Fruit fly (Drosophila melanogaster) whole organism, embryonic: ENCODE data around the gene CG5758.

Experiments used
- Antp ChIP-seq: fragments of 200-800 bp; sonication (Bioruptor generic); optimal IDR thresholded peaks from 3 replicates; lab custom pipeline; 2016; ENCODE audit warnings: missing biosample characterization, missing genetic modification characterization
- CG10321 ChIP-seq: fragments of 200-800 bp; sonication (Bioruptor generic); IDR thresholded peaks from 2 replicates; pipeline ENCODE4 v1.3.6; 2022; ENCODE audit warnings: missing biosample characterization, missing genetic modification characterization
- CG11085 ChIP-seq: fragments of 200-800 bp; sonication (Bioruptor generic); IDR thresholded peaks from 2 replicates; pipeline ENCODE4 v1.3.6; 2022; ENCODE audit warnings: missing biosample characterization, missing genetic modification characterization
- CG14667 ChIP-seq: fragments of 200-800 bp; sonication (Bioruptor generic); IDR thresholded peaks from 2 replicates; pipeline ENCODE4 v1.3.6; 2022; ENCODE audit warnings: missing biosample characterization, missing genetic modification characterization
- CG15601 ChIP-seq: fragments of 200-800 bp; sonication (Bioruptor generic); optimal IDR thresholded peaks from 3 replicates; lab custom pipeline; 2019; ENCODE audit warnings: missing biosample characterization, mild to moderate bottlenecking, missing genetic modification characterization, moderate library complexity
- CG1603 ChIP-seq: fragments of 200-800 bp; sonication (Bioruptor generic); optimal IDR thresholded peaks from 2 replicates; lab custom pipeline; 2019; ENCODE audit warnings: missing biosample characterization, mild to moderate bottlenecking, missing genetic modification characterization, moderate library complexity
- CG16779 ChIP-seq: fragments of 200-800 bp; sonication (Bioruptor generic); IDR thresholded peaks from 2 replicates; pipeline ENCODE4 v1.3.6; 2022; ENCODE audit warnings: missing biosample characterization, missing genetic modification characterization
- CG16815 ChIP-seq: fragments of 200-800 bp; sonication (Bioruptor generic); optimal IDR thresholded peaks from 3 replicates; lab custom pipeline; 2017; ENCODE audit warnings: missing biosample characterization, mild to moderate bottlenecking, missing genetic modification characterization
- CG17328 ChIP-seq: fragments of 200-800 bp; sonication (Bioruptor generic); IDR thresholded peaks from 2 replicates; pipeline ENCODE4 v1.3.6; 2022; ENCODE audit warnings: missing biosample characterization, missing genetic modification characterization
- CG17361 ChIP-seq: fragments of 200-800 bp; sonication (Bioruptor generic); IDR thresholded peaks from 3 replicates; pipeline ENCODE4 v1.3.6; 2022; ENCODE audit warnings: missing biosample characterization, missing genetic modification characterization
- CG17912 ChIP-seq: fragments of 200-800 bp; sonication (Bioruptor generic); optimal IDR thresholded peaks from 2 replicates; lab custom pipeline; 2018; ENCODE audit warnings: missing biosample characterization, mild to moderate bottlenecking, missing genetic modification characterization
- CG2712 ChIP-seq: fragments of 200-800 bp; optimal IDR thresholded peaks from 3 replicates; lab custom pipeline; 2019; ENCODE audit warnings: missing biosample characterization, mild to moderate bottlenecking, missing genetic modification characterization, moderate library complexity
- CG2889 ChIP-seq: fragments of 200-800 bp; sonication (Bioruptor generic); IDR thresholded peaks from 3 replicates; pipeline ENCODE4 v1.3.6; 2022; ENCODE audit warnings: missing biosample characterization, missing genetic modification characterization
- CG4854 ChIP-seq: fragments of 200-800 bp; sonication (Bioruptor generic); optimal IDR thresholded peaks from 2 replicates; lab custom pipeline; 2016; ENCODE audit warnings: missing biosample characterization, missing genetic modification characterization, inconsistent platforms
- CG6689 ChIP-seq: fragments of 200-800 bp; sonication (Bioruptor generic); IDR thresholded peaks from 2 replicates; pipeline ENCODE4 v1.3.6; 2022; ENCODE audit warnings: missing biosample characterization, missing genetic modification characterization
- CG7556 ChIP-seq: fragments of 200-800 bp; sonication (Bioruptor generic); optimal IDR thresholded peaks from 2 replicates; lab custom pipeline; 2017; ENCODE audit warnings: missing biosample characterization, mild to moderate bottlenecking, missing genetic modification characterization
- CG7839 ChIP-seq: fragments of 200-800 bp; sonication (Bioruptor generic); optimal IDR thresholded peaks from 3 replicates; lab custom pipeline; 2018; ENCODE audit warnings: missing biosample characterization, mild to moderate bottlenecking, missing genetic modification characterization, moderate library complexity
- CG7987 ChIP-seq: fragments of 200-800 bp; sonication (Bioruptor generic); optimal IDR thresholded peaks from 2 replicates; lab custom pipeline; 2018; ENCODE audit warnings: missing biosample characterization, mild to moderate bottlenecking, missing genetic modification characterization, moderate library complexity
- D19B ChIP-seq: fragments of 200-800 bp; sonication (Bioruptor generic); optimal IDR thresholded peaks from 2 replicates; lab custom pipeline; 2017; ENCODE audit warnings: missing biosample characterization, mild to moderate bottlenecking, missing genetic modification characterization
- H2.0 ChIP-seq: fragments of 200-800 bp; sonication (Bioruptor generic); IDR thresholded peaks from 2 replicates; pipeline ENCODE4 v1.3.6; 2022; ENCODE audit warnings: missing biosample characterization, missing genetic modification characterization
- HLH3B ChIP-seq: fragments of 200-800 bp; sonication (Bioruptor generic); IDR thresholded peaks from 2 replicates; pipeline ENCODE4 v1.3.6; 2022; ENCODE audit warnings: missing biosample characterization, missing genetic modification characterization
- Meics ChIP-seq: fragments of 200-800 bp; sonication (Bioruptor generic); optimal IDR thresholded peaks from 2 replicates; lab custom pipeline; 2017; ENCODE audit warnings: missing biosample characterization, mild to moderate bottlenecking, missing genetic modification characterization
- Nf-YC ChIP-seq: fragments of 200-800 bp; optimal IDR thresholded peaks from 3 replicates; lab custom pipeline; 2019; ENCODE audit warnings: missing biosample characterization, mild to moderate bottlenecking, missing genetic modification characterization, moderate library complexity
- Opbp ChIP-seq: fragments of 200-800 bp; sonication (Bioruptor generic); IDR thresholded peaks from 3 replicates; pipeline ENCODE4 v1.3.6; 2022; ENCODE audit warnings: missing biosample characterization, missing genetic modification characterization; ENCODE audit not compliant: partially characterized antibody
- Six4 ChIP-seq: fragments of 200-800 bp; sonication (Bioruptor generic); optimal IDR thresholded peaks from 2 replicates; lab custom pipeline; 2016; ENCODE audit warnings: missing biosample characterization, missing genetic modification characterization
- Taf1 ChIP-seq: fragments of 200-800 bp; sonication (Bioruptor generic); IDR thresholded peaks from 2 replicates; pipeline ENCODE4 v1.3.6; 2022; ENCODE audit warnings: missing biosample characterization, missing genetic modification characterization
- Xrp1 ChIP-seq: fragments of 200-800 bp; sonication (Bioruptor generic); IDR thresholded peaks from 2 replicates; pipeline ENCODE4 v1.3.6; 2022; ENCODE audit warnings: missing biosample characterization, missing genetic modification characterization
- al ChIP-seq: fragments of 200-800 bp; sonication (Bioruptor generic); IDR thresholded peaks from 2 replicates; pipeline ENCODE4 v1.3.6; 2022; ENCODE audit warnings: missing biosample characterization, missing genetic modification characterization
- ap ChIP-seq: fragments of 200-800 bp; sonication (Bioruptor generic); IDR thresholded peaks from 2 replicates; pipeline ENCODE4 v1.3.6; 2022; ENCODE audit warnings: missing biosample characterization, missing genetic modification characterization
- ara ChIP-seq: fragments of 200-800 bp; sonication (Bioruptor generic); IDR thresholded peaks from 2 replicates; pipeline ENCODE4 v1.3.6; 2022; ENCODE audit warnings: missing biosample characterization, missing genetic modification characterization
- az2 ChIP-seq: fragments of 200-800 bp; sonication (Bioruptor generic); optimal IDR thresholded peaks from 3 replicates; lab custom pipeline; 2016; ENCODE audit warnings: missing biosample characterization, missing genetic modification characterization
- cad ChIP-seq: fragments of >200 bp; optimal IDR thresholded peaks from 2 replicates; lab custom pipeline; 2017; ENCODE audit warnings: missing biosample characterization, missing genetic modification characterization
- dysf ChIP-seq: fragments of 200-800 bp; sonication (Bioruptor generic); IDR thresholded peaks from 3 replicates; pipeline ENCODE4 v1.3.6; 2022; ENCODE audit warnings: missing biosample characterization, missing genetic modification characterization
- eve ChIP-seq, 2 experiments: fragments of >200 bp; optimal IDR thresholded peaks; 2 replicates each; lab custom pipeline; 2017; ENCODE audit warnings: missing biosample characterization in 2 of 2, missing genetic modification characterization in 2 of 2
- jumu ChIP-seq: fragments of 200-800 bp; sonication (Bioruptor generic); optimal IDR thresholded peaks from 3 replicates; lab custom pipeline; 2016; ENCODE audit warnings: missing biosample characterization, missing genetic modification characterization
- ken ChIP-seq: fragments of 200-800 bp; sonication (Bioruptor generic); IDR thresholded peaks from 3 replicates; pipeline ENCODE4 v1.3.6; 2022; ENCODE audit warnings: missing biosample characterization, missing genetic modification characterization
- lilli ChIP-seq: fragments of 200-800 bp; sonication (Bioruptor generic); optimal IDR thresholded peaks from 3 replicates; lab custom pipeline; 2016; ENCODE audit warnings: missing biosample characterization, missing genetic modification characterization
- mirr ChIP-seq: fragments of 200-800 bp; sonication (Bioruptor generic); optimal IDR thresholded peaks from 3 replicates; lab custom pipeline; 2018; ENCODE audit warnings: missing biosample characterization, mild to moderate bottlenecking, missing genetic modification characterization
- org-1 ChIP-seq: fragments of 200-800 bp; sonication (Bioruptor generic); optimal IDR thresholded peaks from 2 replicates; lab custom pipeline; 2017; ENCODE audit warnings: missing biosample characterization, missing genetic modification characterization
- pnt ChIP-seq: fragments of 200-800 bp; sonication (Bioruptor generic); optimal IDR thresholded peaks from 3 replicates; lab custom pipeline; 2016; ENCODE audit warnings: missing biosample characterization, missing genetic modification characterization
- prd ChIP-seq, 3 experiments: fragments of >200 bp in 2 of 3; fragments of 200-800 bp in 1 of 3; sonication (Bioruptor generic) in 1 of 3; optimal IDR thresholded peaks in 2 of 3; IDR thresholded peaks in 1 of 3; 2 replicates in 2 of 3; 3 replicates in 1 of 3; pipeline versions ENCODE4 v1.3.6 to Lab custom; 2017 to 2022; ENCODE audit warnings: missing biosample characterization in 1 of 3, missing genetic modification characterization in 1 of 3
- psq ChIP-seq: fragments of 200-800 bp; sonication (Bioruptor generic); optimal IDR thresholded peaks from 2 replicates; lab custom pipeline; 2017; ENCODE audit warnings: missing biosample characterization, missing genetic modification characterization
- ranshi ChIP-seq: fragments of 200-800 bp; sonication (Bioruptor generic); IDR thresholded peaks from 2 replicates; pipeline ENCODE4 v1.3.6; 2022; ENCODE audit warnings: missing biosample characterization, missing genetic modification characterization
- stc ChIP-seq: fragments of 200-800 bp; sonication (Bioruptor generic); IDR thresholded peaks from 2 replicates; pipeline ENCODE4 v1.3.6; 2022; ENCODE audit warnings: missing biosample characterization, missing genetic modification characterization
- tll ChIP-seq, 2 experiments: fragments of 200-800 bp in 1 of 2; fragments of >200 bp in 1 of 2; sonication (Bioruptor generic) in 1 of 2; optimal IDR thresholded peaks; 2 replicates each; lab custom pipeline; 2017 to 2019; ENCODE audit warnings: missing biosample characterization in 2 of 2, missing genetic modification characterization in 2 of 2, mild to moderate bottlenecking in 1 of 2, moderate library complexity in 1 of 2
- vvl ChIP-seq: fragments of 200-800 bp; sonication (Bioruptor generic); IDR thresholded peaks from 2 replicates; pipeline ENCODE4 v1.3.6; 2022; ENCODE audit warnings: missing biosample characterization, missing genetic modification characterization
- z ChIP-seq: fragments of 200-800 bp; sonication (Bioruptor generic); IDR thresholded peaks from 3 replicates; pipeline ENCODE4 v1.3.6; 2022; ENCODE audit warnings: missing biosample characterization, missing genetic modification characterization

The CG5758 gene

dm6 chr2L:18149903-18150302 lies 30.1 kb downstream of the CG5758 start (continued):
- TF ChIP-seq D19B (GFP tag; lab: Kevin White, UChicago) (no peak), pnt (no peak), CG16779 (no peak), CG4854 (GFP tag; lab: Kevin White, UChicago) (no peak), CG2889 (GFP tag; lab: Robert Waterston, UW) (no peak), CG10321 (GFP tag; lab: Robert Waterston, UW) (peak; percentile 64), cad (GFP tag; lab: Kevin White, UChicago) (peak; percentile 8), eve (GFP tag; optimal IDR thresholded peaks at IDR 0.05; lab: Kevin White, UChicago) (no peak), CG17912 (GFP tag; lab: Kevin White, UChicago) (no peak)

- TF ChIP-seq Opbp (GFP tag; lab: Robert Waterston, UW): 0 out of 3 replicates have a peak, but pooled peaks have one; percentile 24
- peak; percentile 53; the same call in 1 of the 2 replicates for TF ChIP-seq CG17328 (GFP tag; lab: Robert Waterston, UW)
- TF ChIP-seq H2.0: peak; percentile 65; the same call in 1 of the 2 replicates
- no peak for TF ChIP-seq Six4 (GFP tag; lab: Kevin White, UChicago)
- TF ChIP-seq CG7987 (GFP tag; lab: Kevin White, UChicago): peak; percentile 38
- peak; percentile 57 for TF ChIP-seq HLH3B (GFP tag; lab: Robert Waterston, UW)
- TF ChIP-seq D19B (GFP tag; lab: Kevin White, UChicago): no peak
- TF ChIP-seq stc (GFP tag; lab: Robert Waterston, UW): no peak
- no peak for TF ChIP-seq Nf-YC (tag; lab: Kevin White, UChicago)
- peak; percentile 7 for TF ChIP-seq mirr
- TF ChIP-seq ken: 0 out of 3 replicates have a peak, but pooled peaks have one; percentile 34
- TF ChIP-seq az2 (GFP tag; lab: Kevin White, UChicago): peak; percentile 37
- peak; percentile 66; the same call in 2 of the 3 replicates for TF ChIP-seq dysf (GFP tag; lab: Robert Waterston, UW)
- TF ChIP-seq Taf1 (GFP tag; lab: Robert Waterston, UW): peak; percentile 30; the same call in 1 of the 2 replicates
- peak; percentile 52 for TF ChIP-seq Antp (GFP tag; lab: Kevin White, UChicago)
- TF ChIP-seq prd (optimal IDR thresholded peaks at IDR 0.05; lab: Kevin White, UChicago): no peak
- peak; percentile 68 for TF ChIP-seq prd (GFP tag; IDR thresholded peaks at IDR 0.05; lab: Robert Waterston, UW)
- peak; percentile 53; the same call in 1 of the 2 replicates for TF ChIP-seq CG11085 (GFP tag; lab: Robert Waterston, UW)
- no peak for TF ChIP-seq CG2889 (GFP tag; lab: Robert Waterston, UW)
- peak; percentile 51; the same call in 1 of the 2 replicates for TF ChIP-seq ranshi (GFP tag; lab: Robert Waterston, UW)
- TF ChIP-seq z (GFP tag; lab: Robert Waterston, UW): peak; percentile 50; the same call in 1 of the 3 replicates
- TF ChIP-seq CG7556 (GFP tag; lab: Kevin White, UChicago): peak; percentile 49
- TF ChIP-seq ap: 0 out of 2 replicates have a peak, but pooled peaks have one; percentile 6
- peak; percentile 26 for TF ChIP-seq Meics
- TF ChIP-seq CG17361: peak; percentile 58; the same call in 2 of the 3 replicates
- 0 out of 2 replicates have a peak, but pooled peaks have one; percentile 4 for TF ChIP-seq ara
- TF ChIP-seq Xrp1: peak; percentile 32; the same call in 1 of the 2 replicates
- peak; percentile 19 for TF ChIP-seq CG1603 (tag; lab: Kevin White, UChicago)
- peak; percentile 39 for TF ChIP-seq CG7839 (tag; lab: Kevin White, UChicago)
- TF ChIP-seq CG2712 (tag; lab: Kevin White, UChicago): peak; percentile 39
- TF ChIP-seq lilli (GFP tag; lab: Kevin White, UChicago): peak; percentile 2
- TF ChIP-seq psq (GFP tag; lab: Kevin White, UChicago): no peak
- peak; percentile 5 for TF ChIP-seq org-1
- peak in 1 of 2 experiments; percentile 41 for TF ChIP-seq tll (GFP tag; optimal IDR thresholded peaks at IDR 0.05; lab: Kevin White, UChicago)
- TF ChIP-seq vvl (GFP tag; lab: Robert Waterston, UW): peak; percentile 74
- peak; percentile 42 for TF ChIP-seq CG16815 (GFP tag; lab: Kevin White, UChicago)
- no peak for TF ChIP-seq al (GFP tag; lab: Robert Waterston, UW)
- TF ChIP-seq CG15601 (tag; lab: Kevin White, UChicago): no peak
- peak; percentile 55 for TF ChIP-seq CG6689
- peak; percentile 33 for TF ChIP-seq CG14667 (GFP tag; lab: Robert Waterston, UW)
- peak; percentile 20 for TF ChIP-seq jumu
These were observed 30.8 kb downstream of the CG5758 start for dm6 chr2L:18150393-18151133.
